Worm (Caenorhabditis elegans): ENCODE results near the gene Y41D4B.4.

DNA sequence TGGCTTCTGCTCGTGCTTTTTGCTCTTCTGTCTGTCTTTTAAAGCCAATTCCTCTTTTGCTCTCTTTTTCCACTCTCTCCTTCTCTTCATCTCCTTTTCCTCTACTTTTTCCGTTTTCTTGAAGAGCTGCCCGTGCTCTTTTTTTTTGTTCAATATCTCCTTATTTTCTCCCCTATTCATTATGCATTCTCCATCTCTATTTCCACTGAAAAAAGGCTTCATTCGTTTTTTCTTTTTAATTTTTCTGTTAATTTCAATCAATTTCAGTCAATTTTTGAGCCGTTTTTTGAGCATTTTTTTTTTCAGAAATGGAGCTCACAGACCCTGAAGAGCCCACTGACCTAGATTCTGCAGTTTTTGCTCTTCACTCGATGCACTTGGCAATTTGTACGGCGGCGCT, 12.5 kb downstream of the Y41D4B.4 start, which contains the start of gene Y41D4B.1:
- no peak for TF ChIP-seq snpc-1.3 (tag; optimal IDR thresholded peaks at IDR 0.05; ENCODE audit: insufficient read depth)
- no peak for TF ChIP-seq C17E4.6 (GFP tag; IDR thresholded peaks at IDR 0.05)
- no peak for TF ChIP-seq let-607 (tag; optimal IDR thresholded peaks at IDR 0.05)
- TF ChIP-seq F39B2.1 (GFP tag; IDR thresholded peaks at IDR 0.05), result no peak
- TF ChIP-seq sptf-2 (GFP tag; optimal IDR thresholded peaks at IDR 0.05), result no peak
- TF ChIP-seq egrh-3 (GFP tag; IDR thresholded peaks at IDR 0.05), result no peak

All from whole organism, young adult.